Worm (Caenorhabditis elegans) whole organism, L1 larva: ENCODE data around the gene cth-2.

Experiments
- ets-5 ChIP-seq: fragments of 200-800 bp; sonication (Bioruptor generic); IDR thresholded peaks from 2 replicates; pipeline ENCODE4 v1.3.6; 2022; ENCODE audit warnings: missing genetic modification characterization, missing compliant biosample characterization
- fkh-10 ChIP-seq: sonication (generic microtip); optimal IDR thresholded peaks from 2 replicates; lab custom pipeline; 2017; ENCODE audit warnings: missing biosample characterization, missing genetic modification reagents, missing genetic modification characterization

- TF ChIP-seq fkh-10 (GFP tag; lab: Kevin White, UChicago) (no peak), ets-5 (no peak)
Observed at ce11 chrII:7056328-7056727, 1.4 kb downstream of the cth-2 start.
